Fruit fly (Drosophila melanogaster) whole organism, embryonic: Measurements from ENCODE around the gene asf1.

Experiments
- Bgb ChIP-seq: fragments of 200-800 bp; sonication (Bioruptor generic); IDR thresholded peaks from 2 replicates; pipeline ENCODE4 v1.3.6; 2022; ENCODE audit warnings: missing biosample characterization, missing genetic modification characterization; ENCODE audit not compliant: partially characterized antibody
- C15 ChIP-seq: fragments of 200-800 bp; sonication (Bioruptor generic); IDR thresholded peaks from 3 replicates; pipeline ENCODE4 v1.3.6; 2022; ENCODE audit warnings: missing biosample characterization, missing genetic modification characterization
- CG1024 ChIP-seq: fragments of 200-800 bp; sonication (Bioruptor generic); IDR thresholded peaks from 2 replicates; pipeline ENCODE4 v1.3.6; 2022; ENCODE audit warnings: missing biosample characterization, missing genetic modification characterization
- CG10366 ChIP-seq: fragments of 200-800 bp; sonication (Bioruptor generic); IDR thresholded peaks from 2 replicates; pipeline ENCODE4 v1.3.6; 2022; ENCODE audit warnings: missing biosample characterization, missing genetic modification characterization
- CG11093 ChIP-seq: fragments of 200-800 bp; sonication (Bioruptor generic); IDR thresholded peaks from 3 replicates; pipeline ENCODE4 v1.3.6; 2022; ENCODE audit warnings: missing biosample characterization, missing genetic modification characterization
- CG11456 ChIP-seq: fragments of 200-800 bp; sonication (Bioruptor generic); IDR thresholded peaks from 3 replicates; pipeline ENCODE4 v1.3.6; 2022; ENCODE audit warnings: missing biosample characterization, missing genetic modification characterization
- CG11695 ChIP-seq: fragments of 200-800 bp; sonication (Bioruptor generic); IDR thresholded peaks from 3 replicates; pipeline ENCODE4 v1.3.6; 2022; ENCODE audit warnings: missing biosample characterization, missing genetic modification characterization
- CG12769 ChIP-seq: fragments of 200-800 bp; sonication (Bioruptor generic); optimal IDR thresholded peaks from 2 replicates; lab custom pipeline; 2019; ENCODE audit warnings: missing biosample characterization, mild to moderate bottlenecking, missing genetic modification characterization, moderate library complexity
- CG13894 ChIP-seq: fragments of 200-800 bp; sonication (Bioruptor generic); optimal IDR thresholded peaks from 3 replicates; lab custom pipeline; 2018; ENCODE audit warnings: missing biosample characterization, mild to moderate bottlenecking, missing genetic modification characterization, moderate library complexity
- CG1603 ChIP-seq: fragments of 200-800 bp; sonication (Bioruptor generic); optimal IDR thresholded peaks from 2 replicates; lab custom pipeline; 2019; ENCODE audit warnings: missing biosample characterization, mild to moderate bottlenecking, missing genetic modification characterization, moderate library complexity
- CG18476 ChIP-seq: fragments of 200-800 bp; sonication (Bioruptor generic); optimal IDR thresholded peaks from 2 replicates; lab custom pipeline; 2016; ENCODE audit warnings: missing biosample characterization, mild to moderate bottlenecking, missing genetic modification characterization
- CG2199 ChIP-seq: fragments of 200-800 bp; sonication (Bioruptor generic); IDR thresholded peaks from 3 replicates; pipeline ENCODE4 v1.3.6; 2022; ENCODE audit warnings: missing biosample characterization, missing genetic modification characterization
- CG32532 ChIP-seq: fragments of 200-800 bp; sonication (Bioruptor generic); IDR thresholded peaks from 2 replicates; pipeline ENCODE4 v1.3.6; 2022; ENCODE audit warnings: missing biosample characterization, missing genetic modification characterization
- CG33557 ChIP-seq: fragments of 200-800 bp; sonication (Bioruptor generic); optimal IDR thresholded peaks from 2 replicates; lab custom pipeline; 2019; ENCODE audit warnings: missing biosample characterization, mild to moderate bottlenecking, missing genetic modification characterization, moderate library complexity
- CG42726 ChIP-seq: fragments of 200-800 bp; sonication (Bioruptor generic); IDR thresholded peaks from 2 replicates; pipeline ENCODE4 v1.3.6; 2022; ENCODE audit warnings: missing biosample characterization, missing genetic modification characterization; ENCODE audit not compliant: partially characterized antibody
- CG6813 ChIP-seq: fragments of 200-800 bp; sonication (Bioruptor generic); optimal IDR thresholded peaks from 2 replicates; lab custom pipeline; 2017; ENCODE audit warnings: missing biosample characterization, missing genetic modification characterization, mild to moderate bottlenecking, moderate library complexity, missing genetic modification reagents
- CG8281 ChIP-seq: fragments of 200-800 bp; sonication (Bioruptor generic); optimal IDR thresholded peaks from 2 replicates; lab custom pipeline; 2018; ENCODE audit warnings: missing biosample characterization, mild to moderate bottlenecking, missing genetic modification characterization, moderate library complexity
- CG9609 ChIP-seq: fragments of 200-800 bp; sonication (Bioruptor generic); optimal IDR thresholded peaks from 3 replicates; lab custom pipeline; 2016; ENCODE audit warnings: missing biosample characterization, missing genetic modification characterization
- CG9797 ChIP-seq: fragments of 200-800 bp; sonication (Bioruptor generic); optimal IDR thresholded peaks from 3 replicates; lab custom pipeline; 2018; ENCODE audit warnings: missing biosample characterization, mild to moderate bottlenecking, missing genetic modification characterization
- CG9876 ChIP-seq: fragments of 200-800 bp; sonication (Bioruptor generic); optimal IDR thresholded peaks from 2 replicates; lab custom pipeline; 2016; ENCODE audit warnings: missing biosample characterization, missing genetic modification characterization
- CTCF ChIP-seq: fragments of 200-800 bp; sonication (Bioruptor generic); optimal IDR thresholded peaks from 2 replicates; lab custom pipeline; 2017; ENCODE audit warnings: missing biosample characterization, mild to moderate bottlenecking, missing genetic modification characterization, moderate library complexity
- E2f1 ChIP-seq: fragments of 200-800 bp; sonication (Bioruptor generic); IDR thresholded peaks from 2 replicates; pipeline ENCODE4 v1.3.6; 2022; ENCODE audit warnings: missing biosample characterization, missing genetic modification characterization
- HLHmδ ChIP-seq: fragments of 200-800 bp; sonication (Bioruptor generic); optimal IDR thresholded peaks from 2 replicates; lab custom pipeline; 2018; ENCODE audit warnings: missing biosample characterization, mild to moderate bottlenecking, missing genetic modification characterization, moderate library complexity
- Mad ChIP-seq: fragments of 200-800 bp; sonication (Bioruptor generic); optimal IDR thresholded peaks from 2 replicates; lab custom pipeline; 2016; ENCODE audit warnings: missing biosample characterization, missing genetic modification characterization
- NC2β ChIP-seq: fragments of 200-800 bp; sonication (Bioruptor generic); optimal IDR thresholded peaks from 2 replicates; lab custom pipeline; 2016; ENCODE audit warnings: missing biosample characterization, missing genetic modification characterization
- Sin3A ChIP-seq: fragments of >200 bp; optimal IDR thresholded peaks from 2 replicates; lab custom pipeline; 2018
- Stat92E ChIP-seq, 3 experiments: fragments of >200 bp in 2 of 3; fragments of 200-800 bp in 1 of 3; sonication (Bioruptor generic) in 1 of 3; optimal IDR thresholded peaks; 2 replicates each; lab custom pipeline; 2017 to 2019; ENCODE audit warnings: missing biosample characterization in 3 of 3, missing genetic modification characterization in 3 of 3, mild to moderate bottlenecking in 1 of 3, moderate library complexity in 1 of 3
- Taf1 ChIP-seq: fragments of 200-800 bp; sonication (Bioruptor generic); IDR thresholded peaks from 2 replicates; pipeline ENCODE4 v1.3.6; 2022; ENCODE audit warnings: missing biosample characterization, missing genetic modification characterization
- amos ChIP-seq: fragments of 200-800 bp; sonication (Bioruptor generic); IDR thresholded peaks from 2 replicates; pipeline ENCODE4 v1.3.6; 2022; ENCODE audit warnings: missing biosample characterization, missing genetic modification characterization; ENCODE audit not compliant: partially characterized antibody
- aop ChIP-seq: fragments of 200-800 bp; sonication (Bioruptor generic); IDR thresholded peaks from 2 replicates; pipeline ENCODE4 v1.3.6; 2022; ENCODE audit warnings: missing biosample characterization, missing genetic modification characterization
- ara ChIP-seq: fragments of 200-800 bp; sonication (Bioruptor generic); IDR thresholded peaks from 2 replicates; pipeline ENCODE4 v1.3.6; 2022; ENCODE audit warnings: missing biosample characterization, missing genetic modification characterization
- cad ChIP-seq: fragments of >200 bp; optimal IDR thresholded peaks from 2 replicates; lab custom pipeline; 2017; ENCODE audit warnings: missing biosample characterization, missing genetic modification characterization
- ci ChIP-seq: fragments of 200-800 bp; sonication (Bioruptor generic); IDR thresholded peaks from 3 replicates; pipeline ENCODE4 v1.3.6; 2022; ENCODE audit warnings: missing biosample characterization, missing genetic modification characterization
- eve ChIP-seq, 2 experiments: fragments of >200 bp; optimal IDR thresholded peaks; 2 replicates each; lab custom pipeline; 2017; ENCODE audit warnings: missing biosample characterization in 2 of 2, missing genetic modification characterization in 2 of 2
- eyg ChIP-seq: fragments of 200-800 bp; sonication (Bioruptor generic); optimal IDR thresholded peaks from 3 replicates; lab custom pipeline; 2016; ENCODE audit warnings: missing biosample characterization, missing genetic modification characterization
- gro ChIP-seq: fragments of 200-800 bp; sonication (Bioruptor generic); optimal IDR thresholded peaks from 2 replicates; lab custom pipeline; 2016; ENCODE audit warnings: missing biosample characterization, missing genetic modification characterization
- hkb ChIP-seq, 2 experiments: fragments of 200-800 bp in 1 of 2; fragments of >200 bp in 1 of 2; sonication (Bioruptor generic) in 1 of 2; IDR thresholded peaks in 1 of 2; optimal IDR thresholded peaks in 1 of 2; 2 replicates each; pipeline versions ENCODE4 v1.3.6 to Lab custom; 2017 to 2022; ENCODE audit warnings: missing biosample characterization in 1 of 2, missing genetic modification characterization in 1 of 2
- knrl ChIP-seq: fragments of 200-800 bp; sonication (Bioruptor generic); IDR thresholded peaks from 3 replicates; pipeline ENCODE4 v1.3.6; 2022; ENCODE audit warnings: missing biosample characterization, missing genetic modification characterization; ENCODE audit not compliant: partially characterized antibody
- lab ChIP-seq: fragments of 200-800 bp; sonication (Bioruptor generic); optimal IDR thresholded peaks from 3 replicates; lab custom pipeline; 2017; ENCODE audit warnings: missing biosample characterization, missing genetic modification characterization, mild to moderate bottlenecking, moderate library complexity, missing genetic modification reagents
- lilli ChIP-seq: fragments of 200-800 bp; sonication (Bioruptor generic); optimal IDR thresholded peaks from 3 replicates; lab custom pipeline; 2016; ENCODE audit warnings: missing biosample characterization, missing genetic modification characterization
- lola ChIP-seq, 3 experiments: fragments of >200 bp in 2 of 3; fragments of 200-800 bp in 1 of 3; sonication (Bioruptor generic) in 1 of 3; optimal IDR thresholded peaks; 2 replicates each; lab custom pipeline; 2017 to 2019; ENCODE audit warnings: missing biosample characterization in 3 of 3, missing genetic modification characterization in 3 of 3, mild to moderate bottlenecking in 1 of 3, moderate library complexity in 1 of 3
- run ChIP-seq: fragments of 200-800 bp; sonication (Bioruptor generic); optimal IDR thresholded peaks from 3 replicates; lab custom pipeline; 2018; ENCODE audit warnings: missing biosample characterization, mild to moderate bottlenecking, missing genetic modification characterization
- salm ChIP-seq: fragments of 200-800 bp; sonication (Bioruptor generic); optimal IDR thresholded peaks from 2 replicates; lab custom pipeline; 2018; ENCODE audit warnings: missing biosample characterization, mild to moderate bottlenecking, missing genetic modification characterization
- sens-2 ChIP-seq: fragments of 200-800 bp; sonication (Bioruptor generic); IDR thresholded peaks from 2 replicates; pipeline ENCODE4 v1.3.6; 2022; ENCODE audit warnings: missing biosample characterization, missing genetic modification characterization
- sna ChIP-seq: fragments of 200-800 bp; sonication (Bioruptor generic); IDR thresholded peaks from 2 replicates; pipeline ENCODE4 v1.3.6; 2022; ENCODE audit warnings: missing biosample characterization, missing genetic modification characterization; ENCODE audit not compliant: partially characterized antibody
- stwl ChIP-seq: fragments of 200-800 bp; sonication (Bioruptor generic); optimal IDR thresholded peaks from 3 replicates; lab custom pipeline; 2018; ENCODE audit warnings: missing biosample characterization, mild to moderate bottlenecking, missing genetic modification characterization, moderate library complexity
- trh ChIP-seq: fragments of 200-800 bp; sonication (Bioruptor generic); optimal IDR thresholded peaks from 2 replicates; lab custom pipeline; 2016; ENCODE audit warnings: missing biosample characterization, missing genetic modification characterization
- unpg ChIP-seq: fragments of 200-800 bp; sonication (Bioruptor generic); optimal IDR thresholded peaks from 3 replicates; lab custom pipeline; 2018; ENCODE audit warnings: missing biosample characterization, mild to moderate bottlenecking, missing genetic modification characterization, moderate library complexity
- vnd ChIP-seq: fragments of 200-800 bp; sonication (Bioruptor generic); IDR thresholded peaks from 3 replicates; pipeline ENCODE4 v1.3.6; 2022; ENCODE audit warnings: missing biosample characterization, missing genetic modification characterization; ENCODE audit not compliant: partially characterized antibody

asf1 gene

DNA sequence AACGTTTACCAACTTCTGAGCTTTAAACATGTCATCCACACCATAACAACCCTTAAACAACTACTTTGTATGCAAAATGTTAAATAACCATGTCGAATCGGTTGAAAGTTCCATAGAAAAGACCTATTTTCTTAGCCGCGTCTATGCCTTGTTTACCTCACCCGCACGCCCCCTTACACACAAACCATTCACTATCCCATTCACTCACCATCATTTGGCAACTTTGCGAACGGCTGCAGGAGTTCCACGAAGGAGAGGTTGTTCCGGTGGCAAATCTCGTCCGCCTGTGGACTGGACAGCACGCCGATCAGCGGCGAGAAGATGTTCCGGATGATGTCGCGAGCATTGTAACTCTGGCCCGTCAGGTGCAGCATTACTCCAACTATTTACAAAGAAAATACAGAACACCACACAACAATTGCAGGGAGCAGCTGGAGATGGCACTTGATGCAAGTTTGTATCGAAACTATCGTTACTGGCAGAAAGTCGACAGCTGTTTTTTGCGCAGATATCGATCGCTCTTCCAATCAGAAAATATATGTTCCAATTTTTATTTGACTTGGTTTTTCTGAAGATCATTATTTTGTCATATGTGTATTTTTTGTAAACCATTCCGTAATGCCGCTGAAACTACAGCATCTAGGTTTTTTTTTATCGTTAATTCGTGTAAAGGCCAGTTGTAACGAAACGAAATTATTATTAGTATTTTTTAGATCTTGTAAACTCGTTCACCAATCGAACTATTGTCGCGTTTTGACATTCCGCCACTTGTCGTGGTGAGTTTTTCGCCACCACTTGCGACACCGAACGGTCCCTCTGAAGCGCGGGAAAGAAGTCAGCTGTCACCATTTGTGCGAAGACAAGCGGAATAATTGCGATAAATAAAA, at the start of gene asf1 (continued):
- TF ChIP-seq Stat92E (GFP tag; optimal IDR thresholded peaks at IDR 0.05; lab: Kevin White, UChicago): peak in 1 of 3 experiments; percentile 20
- peak; percentile 37 for TF ChIP-seq lilli
- no peak for TF ChIP-seq CG1024 (GFP tag; lab: Robert Waterston, UW)
- peak; percentile 89 for TF ChIP-seq Sin3A
- TF ChIP-seq cad (GFP tag; lab: Kevin White, UChicago): no peak
- TF ChIP-seq Mad (GFP tag; lab: Kevin White, UChicago): no peak
- TF ChIP-seq aop (GFP tag; lab: Robert Waterston, UW): no peak
- TF ChIP-seq CG11456 (GFP tag; lab: Robert Waterston, UW): 0 out of 3 replicates have a peak, but pooled peaks have one; percentile 30
- TF ChIP-seq CG8281: no peak
- TF ChIP-seq ci (GFP tag; lab: Robert Waterston, UW): no peak
- TF ChIP-seq CG32532 (GFP tag; lab: Robert Waterston, UW): 0 out of 2 replicates have a peak, but pooled peaks have one; percentile 17
- no peak for TF ChIP-seq C15
- TF ChIP-seq eyg (GFP tag; lab: Kevin White, UChicago): no peak
- TF ChIP-seq E2f1 (GFP tag; lab: Robert Waterston, UW): peak; percentile 51; the same call in 1 of the 2 replicates
- TF ChIP-seq CG33557: no peak
- no peak for TF ChIP-seq CG11695
- no peak for TF ChIP-seq trh
- TF ChIP-seq Taf1: no peak
- no peak for TF ChIP-seq CG9609 (GFP tag; lab: Kevin White, UChicago)
- TF ChIP-seq run: no peak
- TF ChIP-seq CG12769 (tag; lab: Kevin White, UChicago): no peak
- TF ChIP-seq CG13894 (tag; lab: Kevin White, UChicago): no peak
- no peak for TF ChIP-seq gro (GFP tag; lab: Kevin White, UChicago)
- no peak for TF ChIP-seq sens-2 (GFP tag; lab: Robert Waterston, UW)
- TF ChIP-seq hkb (optimal IDR thresholded peaks at IDR 0.05; lab: Kevin White, UChicago): no peak
- TF ChIP-seq hkb (GFP tag; IDR thresholded peaks at IDR 0.05; lab: Robert Waterston, UW): 0 out of 2 replicates have a peak, but pooled peaks have one; percentile 25
- no peak for TF ChIP-seq lola (GFP tag; optimal IDR thresholded peaks at IDR 0.05; lab: Kevin White, UChicago)
- no peak for TF ChIP-seq HLHmδ (GFP tag; lab: Kevin White, UChicago)
- TF ChIP-seq eve (GFP tag; optimal IDR thresholded peaks at IDR 0.05; lab: Kevin White, UChicago): no peak
- peak; percentile 67 for TF ChIP-seq sna
- no peak for TF ChIP-seq ara (GFP tag; lab: Robert Waterston, UW)
- peak; percentile 72 for TF ChIP-seq vnd (GFP tag; lab: Robert Waterston, UW)
- TF ChIP-seq CG6813 (GFP tag; lab: Kevin White, UChicago): no peak
- no peak for TF ChIP-seq CG10366 (GFP tag; lab: Robert Waterston, UW)
- TF ChIP-seq CG18476: no peak
- TF ChIP-seq lab (GFP tag; lab: Kevin White, UChicago): no peak
- peak; percentile 88 for TF ChIP-seq CG9797 (GFP tag; lab: Kevin White, UChicago)
- TF ChIP-seq CG9876 (GFP tag; lab: Kevin White, UChicago): no peak
- no peak for TF ChIP-seq salm (tag; lab: Kevin White, UChicago)

DNA sequence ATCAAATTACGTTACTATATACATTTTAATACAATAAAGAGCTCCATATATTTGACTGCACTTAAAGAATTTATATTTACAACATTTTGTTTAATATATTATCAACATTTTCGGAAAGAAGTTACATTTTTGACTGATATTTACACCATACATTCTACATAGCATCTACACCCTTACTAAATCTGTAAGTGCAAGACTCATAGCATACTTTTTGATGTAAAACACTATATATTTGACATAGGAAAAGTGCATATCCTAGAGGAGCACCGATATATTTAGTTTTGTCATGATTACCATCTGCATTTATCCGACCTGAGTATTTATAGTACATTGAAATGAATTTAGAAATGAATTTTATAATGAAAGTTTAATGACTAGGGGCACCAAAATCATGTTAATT, 49.7 kb upstream of the asf1 start:
- TF ChIP-seq CG8281 (no peak), CG1603 (tag; lab: Kevin White, UChicago) (peak; percentile 9), amos (GFP tag; lab: Robert Waterston, UW) (peak; percentile 60; the same call in 1 of the 2 replicates), CG42726 (GFP tag; lab: Robert Waterston, UW) (0 out of 2 replicates have a peak, but pooled peaks have one; percentile 12), Bgb (GFP tag; lab: Robert Waterston, UW) (peak; percentile 54), NC2β (GFP tag; lab: Kevin White, UChicago) (no peak), stwl (tag; lab: Kevin White, UChicago) (peak; percentile 14), knrl (GFP tag; lab: Robert Waterston, UW) (peak; percentile 55), CG11093 (GFP tag; lab: Robert Waterston, UW) (no peak), unpg (GFP tag; lab: Kevin White, UChicago) (no peak), CG2199 (GFP tag; lab: Robert Waterston, UW) (peak; percentile 68; the same call in 1 of the 3 replicates), CTCF (GFP tag; lab: Kevin White, UChicago) (peak; percentile 69)
